Worm (Caenorhabditis elegans): ENCODE results near the gene K08E5.1.
A peak's percentile ranks its signal among the peaks of the same experiment; 100 is the strongest.

The K08E5.1 gene

ce11 chrIII:10160385-10160784 lies 13.8 kb upstream of the K08E5.1 start, which contains the start of the genes K08E5.5 and mua-3:
Gene K08E5.5 (minus strand): TSS chrIII:10160485.
Gene mua-3 (plus strand): TSS chrIII:10160697.
- no peak for TF ChIP-seq hmg-1.2 (GFP tag; IDR thresholded peaks at IDR 0.05)
- no peak for TF ChIP-seq ztf-25 (GFP tag; IDR thresholded peaks at IDR 0.05)
- no peak for TF ChIP-seq ztf-3 (GFP tag; optimal IDR thresholded peaks at IDR 0.05)
- no peak for TF ChIP-seq hrde-1 (tag; optimal IDR thresholded peaks at IDR 0.05; ENCODE audit: borderline replicate concordance)
- no peak for TF ChIP-seq snpc-1.1 (tag; optimal IDR thresholded peaks at IDR 0.05; ENCODE audit: insufficient read depth)
- TF ChIP-seq let-607 (tag; optimal IDR thresholded peaks at IDR 0.05), result no peak
- TF ChIP-seq B0336.3 (GFP tag; IDR thresholded peaks at IDR 0.05), result no peak
- TF ChIP-seq F52B5.7 (tag; optimal IDR thresholded peaks at IDR 0.05), result no peak
- TF ChIP-seq madf-8 (GFP tag; conservative IDR thresholded peaks at IDR 0.05), result no peak
- no peak for TF ChIP-seq xnd-1 (tag; optimal IDR thresholded peaks at IDR 0.05)
- TF ChIP-seq snpc-3.4 (tag; optimal IDR thresholded peaks at IDR 0.05), result no peak
- no peak for TF ChIP-seq aptf-2 (GFP tag; conservative IDR thresholded peaks at IDR 0.05)
- no peak for TF ChIP-seq ztf-22 (GFP tag; optimal IDR thresholded peaks at IDR 0.05)
- TF ChIP-seq him-1 (tag; optimal IDR thresholded peaks at IDR 0.05), result no peak
- no peak for TF ChIP-seq efl-1 (GFP tag; optimal IDR thresholded peaks at IDR 0.05)
- TF ChIP-seq snpc-1.3 (tag; optimal IDR thresholded peaks at IDR 0.05; ENCODE audit: insufficient read depth), result no peak
- no peak for TF ChIP-seq K12H6.12 (tag; optimal IDR thresholded peaks at IDR 0.05)
- TF ChIP-seq nhr-80 (tag; optimal IDR thresholded peaks at IDR 0.05), result no peak
- no peak for TF ChIP-seq F55B11.4 (tag; optimal IDR thresholded peaks at IDR 0.05; ENCODE audit: borderline replicate concordance, insufficient read depth)
- TF ChIP-seq lag-1 (GFP tag; IDR thresholded peaks at IDR 0.05), result no peak

- TF ChIP-seq snpc-1.1 (tag; optimal IDR thresholded peaks at IDR 0.05; ENCODE audit: insufficient read depth) (no peak), nfya-1 (tag; optimal IDR thresholded peaks at IDR 0.05; ENCODE audit: borderline replicate concordance, insufficient read depth) (no peak), lin-35 (GFP tag; optimal IDR thresholded peaks at IDR 0.05) (no peak), lir-1 (GFP tag; conservative IDR thresholded peaks at IDR 0.05) (no peak), unc-130 (GFP tag; optimal IDR thresholded peaks at IDR 0.05) (no peak), rec-8 (tag; optimal IDR thresholded peaks at IDR 0.05) (no peak), C17E4.6 (GFP tag; IDR thresholded peaks at IDR 0.05) (no peak)
These were observed 9.7 kb upstream of the K08E5.1 start for ce11 chrIII:10156269-10156668.

- no peak for TF ChIP-seq ceh-27 (GFP tag; optimal IDR thresholded peaks at IDR 0.05)
- peak; percentile 4 for TF ChIP-seq zim-3 (tag; optimal IDR thresholded peaks at IDR 0.05)
These were observed 8.4 kb upstream of the K08E5.1 start for ce11 chrIII:10154993-10155392.

ce11 chrIII:10153003-10153402 lies 6.4 kb upstream of the K08E5.1 start:
- TF ChIP-seq nfyb-1 (GFP tag; IDR thresholded peaks at IDR 0.05) (peak; percentile 63; the same call in 1 of the 2 replicates), tbp1 (GFP tag; optimal IDR thresholded peaks at IDR 0.05) (no peak), let-526 (GFP tag; IDR thresholded peaks at IDR 0.05) (0 out of 2 replicates have a peak, but pooled peaks have one; percentile 7), cebp-1 (GFP tag; IDR thresholded peaks at IDR 0.05) (no peak), cebp-1 (tag; optimal IDR thresholded peaks at IDR 0.05) (peak; percentile 33), ets-4 (GFP tag; optimal IDR thresholded peaks at IDR 0.05) (no peak), ceh-27 (GFP tag; optimal IDR thresholded peaks at IDR 0.05) (peak; percentile 2), nfya-1 (tag; optimal IDR thresholded peaks at IDR 0.05; ENCODE audit: borderline replicate concordance, insufficient read depth) (no peak), lin-35 (GFP tag; optimal IDR thresholded peaks at IDR 0.05) (peak in 1 of 3 experiments; percentile 27), T26A5.8 (tag; optimal IDR thresholded peaks at IDR 0.05) (no peak), ztf-6 (GFP tag; IDR thresholded peaks at IDR 0.05) (no peak), rcor-1 (GFP tag; IDR thresholded peaks at IDR 0.05) (0 out of 2 replicates have a peak, but pooled peaks have one; percentile 8), madf-8 (GFP tag; conservative IDR thresholded peaks at IDR 0.05) (no peak), mxl-1 (tag; optimal IDR thresholded peaks at IDR 0.05) (no peak), lsy-27 (tag; optimal IDR thresholded peaks at IDR 0.05; ENCODE audit: borderline replicate concordance, insufficient read depth) (no peak), attf-6 (GFP tag; IDR thresholded peaks at IDR 0.05) (no peak), ekl-4 (GFP tag; IDR thresholded peaks at IDR 0.05) (0 out of 2 replicates have a peak, but pooled peaks have one; percentile 29), D2030.7 (GFP tag; IDR thresholded peaks at IDR 0.05) (no peak), fkh-3 (tag; optimal IDR thresholded peaks at IDR 0.05) (no peak)
